Worm (Caenorhabditis elegans) whole organism, L1 larva: ENCODE results near the gene K01G5.8.

Experiments
- ama-1 ChIP-seq: fragments of 150-350 bp; optimal IDR thresholded peaks from 2 replicates; lab custom pipeline; 2014
- ces-1 ChIP-seq: fragments of 150-350 bp; optimal IDR thresholded peaks from 2 replicates; lab custom pipeline; 2014; ENCODE audit warnings: missing biosample characterization, missing genetic modification reagents, missing genetic modification characterization
- egl-27 ChIP-seq, 2 experiments: fragments of 150-350 bp in 1 of 2; sonication (generic microtip); optimal IDR thresholded peaks; 3 replicates each; lab custom pipeline; 2017 to 2018; ENCODE audit warnings: missing biosample characterization in 2 of 2, missing genetic modification characterization in 2 of 2, missing genetic modification reagents in 2 of 2
- fos-1 ChIP-seq: fragments of 150-350 bp; optimal IDR thresholded peaks from 2 replicates; lab custom pipeline; 2014; ENCODE audit warnings: missing biosample characterization, missing genetic modification characterization
- lin-39 ChIP-seq: fragments of 150-350 bp; optimal IDR thresholded peaks from 2 replicates; lab custom pipeline; 2014; ENCODE audit warnings: missing biosample characterization, missing genetic modification reagents, missing genetic modification characterization
- mdl-1 ChIP-seq, 2 experiments: fragments of 150-350 bp; optimal IDR thresholded peaks; 2 replicates each; lab custom pipeline; 2014 to 2017; ENCODE audit warnings: missing biosample characterization in 2 of 2, missing genetic modification characterization in 2 of 2, inconsistent platforms in 1 of 2
- nhr-76 ChIP-seq: sonication (generic microtip); optimal IDR thresholded peaks from 2 replicates; lab custom pipeline; 2017; ENCODE audit warnings: missing biosample characterization, missing genetic modification characterization
- nhr-77 ChIP-seq: fragments of 150-350 bp; optimal IDR thresholded peaks from 2 replicates; lab custom pipeline; 2014; ENCODE audit warnings: missing biosample characterization, missing genetic modification characterization
- sox-4 ChIP-seq: sonication (generic microtip); optimal IDR thresholded peaks from 2 replicates; lab custom pipeline; 2016; ENCODE audit warnings: missing genetic modification characterization, missing compliant biosample characterization
- tbx-2 ChIP-seq: sonication (generic microtip); optimal IDR thresholded peaks from 2 replicates; lab custom pipeline; 2016; ENCODE audit warnings: missing genetic modification characterization, missing compliant biosample characterization
- unc-98 ChIP-seq: fragments of 200-800 bp; sonication (Bioruptor generic); IDR thresholded peaks from 2 replicates; pipeline ENCODE4 v1.3.6; 2022; ENCODE audit warnings: missing genetic modification characterization, missing compliant biosample characterization
- ztf-11 ChIP-seq, 2 experiments: sonication (generic microtip); optimal IDR thresholded peaks; 2 replicates each; lab custom pipeline; 2016 to 2017; ENCODE audit warnings: missing genetic modification characterization in 2 of 2, missing biosample characterization in 1 of 2, missing compliant biosample characterization in 1 of 2

ce11 chrIII:10711192-10711673 lies 29.3 kb downstream of the K01G5.8 start, which contains the start of gene W09D10.5:
- TF ChIP-seq mdl-1 (tag; optimal IDR thresholded peaks at IDR 0.05; lab: Kevin White, UChicago) (no peak), fos-1 (no peak), unc-98 (GFP tag; lab: Robert Waterston, UW) (no peak), ces-1 (GFP tag; lab: Kevin White, UChicago) (no peak), tbx-2 (tag; lab: Kevin White, UChicago) (no peak), ama-1 (lab: Kevin White, UChicago) (peak; percentile 29), nhr-77 (tag; lab: Kevin White, UChicago) (no peak), sox-4 (no peak), ztf-11 (tag; optimal IDR thresholded peaks at IDR 0.05; lab: Kevin White, UChicago) (no peak), lin-39 (tag; lab: Kevin White, UChicago) (no peak), egl-27 (tag; optimal IDR thresholded peaks at IDR 0.05; lab: Kevin White, UChicago) (no peak), nhr-76 (tag; lab: Kevin White, UChicago) (no peak)
